Fruit fly (Drosophila melanogaster): ENCODE measurements around the gene trus.

trus gene

dm6 chr3R:12423997-12424396 lies 32.4 kb upstream of the trus start:
- TF ChIP-seq Crg-1 (GFP tag; optimal IDR thresholded peaks at IDR 0.05) (no peak), Mnt (GFP tag; optimal IDR thresholded peaks at IDR 0.05) (no peak), CG11617 (GFP tag; optimal IDR thresholded peaks at IDR 0.05) (no peak), CG14711 (tag; optimal IDR thresholded peaks at IDR 0.05) (no peak), Clk (GFP tag; optimal IDR thresholded peaks at IDR 0.05) (no peak), ovo (GFP tag; optimal IDR thresholded peaks at IDR 0.05) (no peak)

dm6 chr3R:12425510-12426309 lies 30.7 kb upstream of the trus start, which contains the start of gene Pp1-87B:
Gene Pp1-87B, minus strand, starts transcription at chr3R:12425917.
- TF ChIP-seq CG7045 (GFP tag; optimal IDR thresholded peaks at IDR 0.05) = peak; percentile 51
- peak; percentile 58 for TF ChIP-seq pad (GFP tag; optimal IDR thresholded peaks at IDR 0.05)
- TF ChIP-seq CG1620 (GFP tag; optimal IDR thresholded peaks at IDR 0.05) = peak; percentile 40
- peak; percentile 33 for TF ChIP-seq CG11617 (GFP tag; optimal IDR thresholded peaks at IDR 0.05)
- peak; percentile 25 for TF ChIP-seq Mnt (GFP tag; optimal IDR thresholded peaks at IDR 0.05)
- no peak for TF ChIP-seq CG33017 (tag; optimal IDR thresholded peaks at IDR 0.05)
- peak; percentile 22 for TF ChIP-seq Clk (GFP tag; optimal IDR thresholded peaks at IDR 0.05)
- peak; percentile 24 for TF ChIP-seq CG7101 (tag; optimal IDR thresholded peaks at IDR 0.05)
- peak; percentile 4 for TF ChIP-seq bab1 (GFP tag; optimal IDR thresholded peaks at IDR 0.05)
- no peak for TF ChIP-seq kay (GFP tag; ENCODE audit: borderline replicate concordance)
- no peak for TF ChIP-seq ovo (GFP tag; optimal IDR thresholded peaks at IDR 0.05)
- TF ChIP-seq Crg-1 (GFP tag; optimal IDR thresholded peaks at IDR 0.05) = peak; percentile 4
- peak; percentile 27 for TF ChIP-seq tj (GFP tag; optimal IDR thresholded peaks at IDR 0.05)

dm6 chr3R:12426310-12426653 lies 30.1 kb upstream of the trus start, which contains the start of gene NANS:
Gene NANS, plus strand, starts transcription at chr3R:12426578.
- no peak for TF ChIP-seq CG1620 (GFP tag; optimal IDR thresholded peaks at IDR 0.05)
- TF ChIP-seq Crg-1 (GFP tag; optimal IDR thresholded peaks at IDR 0.05) = no peak
- no peak for TF ChIP-seq Mnt (GFP tag; optimal IDR thresholded peaks at IDR 0.05)
- TF ChIP-seq CG7045 (GFP tag; optimal IDR thresholded peaks at IDR 0.05) = no peak
- no peak for TF ChIP-seq CG12768 (GFP tag; optimal IDR thresholded peaks at IDR 0.05)
- TF ChIP-seq Clk (GFP tag; optimal IDR thresholded peaks at IDR 0.05) = no peak
- no peak for TF ChIP-seq Hr96 (GFP tag; optimal IDR thresholded peaks at IDR 0.05)
- TF ChIP-seq CG7101 (tag; optimal IDR thresholded peaks at IDR 0.05) = no peak

- TF ChIP-seq cnc (optimal IDR thresholded peaks at IDR 0.05) (peak in 1 of 2 experiments; percentile 58), tj (GFP tag; optimal IDR thresholded peaks at IDR 0.05) (no peak), bab1 (GFP tag; optimal IDR thresholded peaks at IDR 0.05) (peak; percentile 31)
These were observed 27.2 kb upstream of the trus start, which contains the start of the genes CG5641 and CG5245 for dm6 chr3R:12429120-12429610. Gene CG5641, minus strand, starts transcription at chr3R:12429282. Gene CG5245, plus strand, starts transcription at chr3R:12429560.

- TF ChIP-seq cnc (optimal IDR thresholded peaks at IDR 0.05) (peak; percentile 84 to 99), Mnt (GFP tag; optimal IDR thresholded peaks at IDR 0.05) (peak; percentile 18), pad (GFP tag; optimal IDR thresholded peaks at IDR 0.05) (no peak)
These were observed 25.3 kb upstream of the trus start, which contains the start of gene Prosalpha2 for dm6 chr3R:12431030-12431489. Gene Prosalpha2, plus strand, starts transcription at chr3R:12431321.

dm6 chr3R:12433764-12434163 lies 22.6 kb upstream of the trus start, which contains the start of the genes Aos1 and Srlp:
Gene Aos1, minus strand, starts transcription at chr3R:12433822.
Gene Srlp, plus strand, starts transcription at chr3R:12434098.
- TF ChIP-seq ovo (GFP tag; optimal IDR thresholded peaks at IDR 0.05) = peak; percentile 16
- TF ChIP-seq CG14711 (tag; optimal IDR thresholded peaks at IDR 0.05) = peak; percentile 91
- peak; percentile 67 for TF ChIP-seq bab1 (GFP tag; optimal IDR thresholded peaks at IDR 0.05)
- TF ChIP-seq CG12768 (GFP tag; optimal IDR thresholded peaks at IDR 0.05) = peak; percentile 28
- peak; percentile 39 for TF ChIP-seq pad (GFP tag; optimal IDR thresholded peaks at IDR 0.05)
- peak; percentile 38 for TF ChIP-seq CG7045 (GFP tag; optimal IDR thresholded peaks at IDR 0.05)
- peak; percentile 56 for TF ChIP-seq CG7101 (tag; optimal IDR thresholded peaks at IDR 0.05)
- peak; percentile 72 for TF ChIP-seq CG11617 (GFP tag; optimal IDR thresholded peaks at IDR 0.05)
- TF ChIP-seq Mnt (GFP tag; optimal IDR thresholded peaks at IDR 0.05) = peak; percentile 51
- no peak for TF ChIP-seq CG5204 (GFP tag; optimal IDR thresholded peaks at IDR 0.05)
- TF ChIP-seq Clk (GFP tag; optimal IDR thresholded peaks at IDR 0.05) = peak; percentile 32
- TF ChIP-seq kay (GFP tag; ENCODE audit: borderline replicate concordance) = no peak
- no peak for TF ChIP-seq CG1620 (GFP tag; optimal IDR thresholded peaks at IDR 0.05)
- peak; percentile 10 for TF ChIP-seq Crg-1 (GFP tag; optimal IDR thresholded peaks at IDR 0.05)
- peak; percentile 7 for TF ChIP-seq cic (GFP tag; optimal IDR thresholded peaks at IDR 0.05)
- peak; percentile 31 for TF ChIP-seq CG33017 (tag; optimal IDR thresholded peaks at IDR 0.05)
- TF ChIP-seq toe (GFP tag; optimal IDR thresholded peaks at IDR 0.05) = no peak
- no peak for TF ChIP-seq Hr96 (GFP tag; optimal IDR thresholded peaks at IDR 0.05)
- peak in 1 of 2 experiments; percentile 10 for TF ChIP-seq cnc (optimal IDR thresholded peaks at IDR 0.05)
- peak; percentile 12 for TF ChIP-seq tj (GFP tag; optimal IDR thresholded peaks at IDR 0.05)

dm6 chr3R:12435948-12436347 lies 20.4 kb upstream of the trus start, which contains the start of gene Desat2:
Gene Desat2, plus strand, starts transcription at chr3R:12436248.
- TF ChIP-seq CG7101 (tag; optimal IDR thresholded peaks at IDR 0.05) (no peak), CG11617 (GFP tag; optimal IDR thresholded peaks at IDR 0.05) (no peak), bab1 (GFP tag; optimal IDR thresholded peaks at IDR 0.05) (no peak), kay (GFP tag; ENCODE audit: borderline replicate concordance) (no peak), CG33017 (tag; optimal IDR thresholded peaks at IDR 0.05) (no peak)

Measured in whole organism, adult.